Fruit fly (Drosophila melanogaster) whole organism, wandering third instar larva: Measurements from ENCODE around the gene CG43333.

ENCODE experiments used
- Abd-B ChIP-seq: fragments of >200 bp; optimal IDR thresholded peaks from 2 replicates; lab custom pipeline; 2017; ENCODE audit warnings: missing biosample characterization, missing genetic modification characterization
- CG32264 ChIP-seq: fragments of 200-800 bp; sonication (Bioruptor generic); optimal IDR thresholded peaks from 2 replicates; lab custom pipeline; 2016; ENCODE audit warnings: missing biosample characterization, missing genetic modification characterization
- CrebA ChIP-seq: fragments of 200-800 bp; sonication (Bioruptor generic); optimal IDR thresholded peaks from 2 replicates; lab custom pipeline; 2016; ENCODE audit warnings: missing biosample characterization, mild to moderate bottlenecking, missing genetic modification characterization, borderline replicate concordance
- Dfd ChIP-seq: fragments of >200 bp; optimal IDR thresholded peaks from 2 replicates; lab custom pipeline; 2017; ENCODE audit warnings: missing biosample characterization, missing genetic modification characterization
- Dif ChIP-seq: fragments of 200-275, 200-300 bp; sonication (Bioruptor generic); optimal IDR thresholded peaks from 2 replicates; lab custom pipeline; 2018; ENCODE audit warnings: missing biosample characterization, missing genetic modification characterization; ENCODE audit not compliant: partially characterized antibody
- GATAd ChIP-seq: sonication (Bioruptor generic); optimal IDR thresholded peaks from 2 replicates; lab custom pipeline; 2016; ENCODE audit warnings: missing biosample characterization, missing genetic modification characterization
- Hnf4 ChIP-seq: fragments of 200-800 bp; sonication (Bioruptor generic); optimal IDR thresholded peaks from 2 replicates; lab custom pipeline; 2016; ENCODE audit warnings: missing biosample characterization, mild to moderate bottlenecking, missing genetic modification characterization
- Hr78 ChIP-seq: fragments of >200 bp; optimal IDR thresholded peaks from 2 replicates; lab custom pipeline; 2017; ENCODE audit warnings: missing biosample characterization, missing genetic modification characterization
- Hr83 ChIP-seq: fragments of 200-300 bp; sonication (Bioruptor generic); optimal IDR thresholded peaks from 2 replicates; lab custom pipeline; 2016; ENCODE audit warnings: missing biosample characterization, mild to moderate bottlenecking, missing genetic modification characterization, moderate library complexity; ENCODE audit not compliant: poor library complexity, severe bottlenecking
- Mio ChIP-seq: sonication (Bioruptor generic); optimal IDR thresholded peaks from 2 replicates; lab custom pipeline; 2016; ENCODE audit warnings: missing biosample characterization, missing genetic modification characterization
- Myc ChIP-seq: fragments of >200 bp; optimal IDR thresholded peaks from 2 replicates; lab custom pipeline; 2017
- OdsH ChIP-seq: fragments of 200-800 bp; sonication (Bioruptor generic); optimal IDR thresholded peaks from 2 replicates; lab custom pipeline; 2016; ENCODE audit warnings: missing biosample characterization, mild to moderate bottlenecking, missing genetic modification characterization
- Rel ChIP-seq, 2 experiments: fragments of 200-800 bp; sonication (Bioruptor generic) in 1 of 2; optimal IDR thresholded peaks; 2 replicates in 1 of 2; 3 replicates in 1 of 2; lab custom pipeline; 2016 to 2019; ENCODE audit warnings: mild to moderate bottlenecking in 2 of 2, missing biosample characterization in 2 of 2, missing genetic modification characterization in 2 of 2, moderate library complexity in 1 of 2
- Vsx2 ChIP-seq: fragments of 200-300, 225-300 bp; sonication (Bioruptor generic); optimal IDR thresholded peaks from 2 replicates; lab custom pipeline; 2018; ENCODE audit warnings: missing biosample characterization, missing genetic modification characterization; ENCODE audit not compliant: partially characterized antibody
- br ChIP-seq: fragments of 200-800 bp; sonication (Bioruptor generic); optimal IDR thresholded peaks from 2 replicates; lab custom pipeline; 2016; ENCODE audit warnings: missing biosample characterization, missing genetic modification characterization
- dl ChIP-seq, 2 experiments: fragments of 175-275, 200-275 bp in 1 of 2; fragments of 200-275 bp in 1 of 2; sonication (Bioruptor generic); optimal IDR thresholded peaks; lab custom pipeline; 2018; ENCODE audit warnings: mild to moderate bottlenecking in 2 of 2, missing biosample characterization in 2 of 2, missing genetic modification characterization in 2 of 2, moderate library complexity in 2 of 2; ENCODE audit not compliant: partially characterized antibody in 2 of 2, insufficient read depth in 1 of 2
- dsf ChIP-seq: sonication (Bioruptor generic); optimal IDR thresholded peaks from 2 replicates; lab custom pipeline; 2016; ENCODE audit warnings: missing biosample characterization, missing genetic modification characterization, borderline replicate concordance
- ey ChIP-seq: fragments of 200-800 bp; sonication (Bioruptor generic); optimal IDR thresholded peaks from 2 replicates; lab custom pipeline; 2016; ENCODE audit warnings: missing biosample characterization, missing genetic modification characterization
- foxo ChIP-seq, 2 experiments: fragments of 200-800 bp; sonication (Bioruptor generic); optimal IDR thresholded peaks; 2 replicates in 1 of 2; 3 replicates in 1 of 2; lab custom pipeline; 2016 to 2017; ENCODE audit warnings: missing biosample characterization in 2 of 2, missing genetic modification characterization in 2 of 2
- h ChIP-seq: fragments of 200-800 bp; sonication (Bioruptor generic); optimal IDR thresholded peaks from 3 replicates; lab custom pipeline; 2016; ENCODE audit warnings: missing biosample characterization, mild to moderate bottlenecking, missing genetic modification characterization
- jim ChIP-seq: fragments of 175-275, 200-325 bp; sonication (Bioruptor generic); optimal IDR thresholded peaks from 2 replicates; lab custom pipeline; 2016; ENCODE audit warnings: missing biosample characterization, mild to moderate bottlenecking, missing genetic modification characterization
- lola ChIP-seq: fragments of >200 bp; optimal IDR thresholded peaks from 2 replicates; lab custom pipeline; 2017; ENCODE audit warnings: missing biosample characterization, missing genetic modification characterization
- pan ChIP-seq: fragments of >200 bp; optimal IDR thresholded peaks from 2 replicates; lab custom pipeline; 2017
- psq ChIP-seq: fragments of 200-800 bp; sonication (Bioruptor generic); optimal IDR thresholded peaks from 3 replicates; lab custom pipeline; 2017; ENCODE audit warnings: missing biosample characterization, mild to moderate bottlenecking, missing genetic modification characterization, moderate library complexity
- sage ChIP-seq: fragments of 200-800 bp; sonication (Bioruptor generic); optimal IDR thresholded peaks from 2 replicates; lab custom pipeline; 2016; ENCODE audit warnings: missing biosample characterization, mild to moderate bottlenecking, missing genetic modification characterization
- sv ChIP-seq: fragments of 200-800 bp; sonication (Bioruptor generic); optimal IDR thresholded peaks from 3 replicates; lab custom pipeline; 2016; ENCODE audit warnings: missing biosample characterization, missing genetic modification characterization
- tai ChIP-seq: sonication (Bioruptor generic); optimal IDR thresholded peaks from 2 replicates; lab custom pipeline; 2016; ENCODE audit warnings: missing biosample characterization, missing genetic modification characterization
- usp ChIP-seq: fragments of >200 bp; optimal IDR thresholded peaks from 2 replicates; lab custom pipeline; 2017; ENCODE audit warnings: missing biosample characterization, missing genetic modification characterization
- woc ChIP-seq: sonication (Bioruptor generic); optimal IDR thresholded peaks from 2 replicates; lab custom pipeline; 2016; ENCODE audit warnings: missing biosample characterization, mild to moderate bottlenecking, missing genetic modification characterization

The CG43333 gene

dm6 chr2L:14179409-14179808 is 1.1 kb downstream of the CG43333 start:
- no peak for TF ChIP-seq tai (GFP tag; lab: Kevin White, UChicago)
- TF ChIP-seq Myc (lab: Kevin White, UChicago) = no peak
- TF ChIP-seq OdsH (GFP tag; lab: Kevin White, UChicago) = no peak
- no peak for TF ChIP-seq jim (GFP tag; lab: Kevin White, UChicago)
- TF ChIP-seq pan = no peak
- no peak for TF ChIP-seq dl (GFP tag; optimal IDR thresholded peaks at IDR 0.05; lab: Kevin White, UChicago; ENCODE audit: insufficient read depth in 1 of 2, partially characterized antibody in 2 of 2)
- no peak for TF ChIP-seq Hr83 (GFP tag; lab: Kevin White, UChicago)
- TF ChIP-seq woc (GFP tag; lab: Kevin White, UChicago) = no peak
- no peak for TF ChIP-seq Abd-B (GFP tag; lab: Kevin White, UChicago)

- no peak for TF ChIP-seq OdsH (GFP tag; lab: Kevin White, UChicago)
- no peak for TF ChIP-seq CrebA (GFP tag; lab: Kevin White, UChicago)
- TF ChIP-seq sage = no peak
- TF ChIP-seq Hnf4 (GFP tag; lab: Kevin White, UChicago) = no peak
- no peak for TF ChIP-seq usp
- TF ChIP-seq foxo (GFP tag; optimal IDR thresholded peaks at IDR 0.05; lab: Kevin White, UChicago) = no peak
- TF ChIP-seq woc (GFP tag; lab: Kevin White, UChicago) = no peak
- no peak for TF ChIP-seq Rel (GFP tag; optimal IDR thresholded peaks at IDR 0.05; lab: Kevin White, UChicago)
- no peak for TF ChIP-seq Rel (tag; optimal IDR thresholded peaks at IDR 0.05; lab: Kevin White, UChicago)
- TF ChIP-seq lola (GFP tag; lab: Kevin White, UChicago) = no peak
- no peak for TF ChIP-seq Hr78 (GFP tag; lab: Kevin White, UChicago)
- TF ChIP-seq Dfd (GFP tag; lab: Kevin White, UChicago) = no peak
- TF ChIP-seq Mio = no peak
- no peak for TF ChIP-seq h (GFP tag; lab: Kevin White, UChicago)
- no peak for TF ChIP-seq jim (GFP tag; lab: Kevin White, UChicago)
- no peak for TF ChIP-seq GATAd (GFP tag; lab: Kevin White, UChicago)
- TF ChIP-seq Abd-B (GFP tag; lab: Kevin White, UChicago) = no peak
- no peak for TF ChIP-seq psq (GFP tag; lab: Kevin White, UChicago)
- no peak for TF ChIP-seq br
- no peak for TF ChIP-seq ey (GFP tag; lab: Kevin White, UChicago)
- no peak for TF ChIP-seq sv
Measured at dm6 chr2L:14177407-14177987, 3.0 kb downstream of the CG43333 start.

- no peak for TF ChIP-seq CG32264 (GFP tag; lab: Kevin White, UChicago)
- TF ChIP-seq CrebA (GFP tag; lab: Kevin White, UChicago) = no peak
- TF ChIP-seq Vsx2 = no peak
- TF ChIP-seq Rel (GFP tag; optimal IDR thresholded peaks at IDR 0.05; lab: Kevin White, UChicago) = no peak
- no peak for TF ChIP-seq Rel (tag; optimal IDR thresholded peaks at IDR 0.05; lab: Kevin White, UChicago)
- no peak for TF ChIP-seq dl (GFP tag; optimal IDR thresholded peaks at IDR 0.05; lab: Kevin White, UChicago; ENCODE audit: insufficient read depth in 1 of 2, partially characterized antibody in 2 of 2)
- no peak for TF ChIP-seq ey (GFP tag; lab: Kevin White, UChicago)
Measured at dm6 chr2L:14169653-14170052, 10.8 kb downstream of the CG43333 start.

dm6 chr2L:14163122-14163521 is 17.4 kb downstream of the CG43333 start, which contains the start of gene CG43332:
TSS of gene CG43332 (minus strand) at chr2L:14163222.
- TF ChIP-seq sv (no peak), h (GFP tag; lab: Kevin White, UChicago) (no peak), Vsx2 (no peak), dsf (GFP tag; lab: Kevin White, UChicago) (no peak), Abd-B (GFP tag; lab: Kevin White, UChicago) (no peak), CG32264 (GFP tag; lab: Kevin White, UChicago) (no peak), usp (no peak), ey (GFP tag; lab: Kevin White, UChicago) (no peak), OdsH (GFP tag; lab: Kevin White, UChicago) (no peak), dl (GFP tag; optimal IDR thresholded peaks at IDR 0.05; lab: Kevin White, UChicago; ENCODE audit: insufficient read depth in 1 of 2, partially characterized antibody in 2 of 2) (no peak), Dif (GFP tag; lab: Kevin White, UChicago) (no peak)
- TF ChIP-seq, all 38 proteins: peak for 0

- no peak for TF ChIP-seq CG32264 (GFP tag; lab: Kevin White, UChicago)
- no peak for TF ChIP-seq Rel (GFP tag; optimal IDR thresholded peaks at IDR 0.05; lab: Kevin White, UChicago)
- TF ChIP-seq Rel (tag; optimal IDR thresholded peaks at IDR 0.05; lab: Kevin White, UChicago) = no peak
- TF ChIP-seq pan = no peak
- TF ChIP-seq psq (GFP tag; lab: Kevin White, UChicago) = no peak
Measured at dm6 chr2L:14160887-14161286, 19.6 kb downstream of the CG43333 start.
